Worm (Caenorhabditis elegans): Measurements from ENCODE around the gene T21E8.6.

DNA sequence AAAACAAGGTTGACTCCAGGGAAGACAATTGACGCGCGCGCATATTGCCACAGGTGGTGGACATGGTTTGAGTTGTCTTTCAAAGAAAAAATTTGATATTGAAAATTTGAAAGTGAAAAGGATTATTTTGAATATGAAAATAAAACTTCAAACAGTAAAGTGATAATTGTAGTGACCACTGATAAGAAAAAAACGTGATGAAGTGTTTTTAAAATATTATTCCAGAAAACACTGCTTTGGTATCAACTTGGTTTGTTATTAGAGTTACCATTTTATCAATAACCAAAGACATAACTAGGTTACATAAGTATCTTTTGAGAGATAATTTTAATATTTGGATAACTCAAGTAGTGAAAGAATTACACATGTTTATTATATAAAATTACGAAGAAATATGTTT lies 34.1 kb downstream of the T21E8.6 start:
- no peak for TF ChIP-seq pha-4 (tag; optimal IDR thresholded peaks at IDR 0.05)
- TF ChIP-seq snpc-4 (tag; optimal IDR thresholded peaks at IDR 0.05) = no peak
- no peak for TF ChIP-seq unc-120 (tag; optimal IDR thresholded peaks at IDR 0.05; ENCODE audit: poor library complexity, severe bottlenecking)
- TF ChIP-seq elt-3 (tag; optimal IDR thresholded peaks at IDR 0.05) = no peak
- no peak for TF ChIP-seq nhr-237 (tag; optimal IDR thresholded peaks at IDR 0.05)
